Fruit fly (Drosophila melanogaster) whole organism, embryonic: ENCODE data around the gene CG14913.
A peak's percentile ranks its signal among the peaks of the same experiment; 100 is the strongest.

Experiments used
- Blimp-1 ChIP-seq: fragments of 200-800 bp; sonication (Bioruptor generic); optimal IDR thresholded peaks from 3 replicates; lab custom pipeline; 2018; ENCODE audit warnings: missing biosample characterization, missing genetic modification characterization, mild to moderate bottlenecking, moderate library complexity, missing genetic modification reagents
- CG1024 ChIP-seq: fragments of 200-800 bp; sonication (Bioruptor generic); IDR thresholded peaks from 2 replicates; pipeline ENCODE4 v1.3.6; 2022; ENCODE audit warnings: missing biosample characterization, missing genetic modification characterization
- CG10543 ChIP-seq: fragments of 200-800 bp; sonication (Bioruptor generic); optimal IDR thresholded peaks from 3 replicates; lab custom pipeline; 2017; ENCODE audit warnings: missing biosample characterization, mild to moderate bottlenecking, missing genetic modification characterization, moderate library complexity
- CG10959 ChIP-seq: fragments of 200-800 bp; sonication (Bioruptor generic); IDR thresholded peaks from 2 replicates; pipeline ENCODE4 v1.3.6; 2022; ENCODE audit warnings: missing biosample characterization, missing genetic modification characterization
- CG11247 ChIP-seq: fragments of 200-800 bp; sonication (Bioruptor generic); IDR thresholded peaks from 2 replicates; pipeline ENCODE4 v1.3.6; 2022; ENCODE audit warnings: missing biosample characterization, missing genetic modification characterization
- CG12942 ChIP-seq: fragments of 200-800 bp; sonication (Bioruptor generic); optimal IDR thresholded peaks from 3 replicates; lab custom pipeline; 2016; ENCODE audit warnings: missing biosample characterization, missing genetic modification characterization
- CG13123 ChIP-seq: fragments of 200-800 bp; sonication (Bioruptor generic); optimal IDR thresholded peaks from 2 replicates; lab custom pipeline; 2016; ENCODE audit warnings: missing biosample characterization, missing genetic modification characterization
- CG14050 ChIP-seq: fragments of 200-800 bp; sonication (Bioruptor generic); IDR thresholded peaks from 3 replicates; pipeline ENCODE4 v1.3.6; 2022; ENCODE audit warnings: missing biosample characterization, missing genetic modification characterization
- CG15514 ChIP-seq: fragments of 200-800 bp; sonication (Bioruptor generic); optimal IDR thresholded peaks from 3 replicates; lab custom pipeline; 2017; ENCODE audit warnings: missing biosample characterization, missing genetic modification characterization, mild to moderate bottlenecking, moderate library complexity, missing genetic modification reagents
- CG16815 ChIP-seq: fragments of 200-800 bp; sonication (Bioruptor generic); optimal IDR thresholded peaks from 3 replicates; lab custom pipeline; 2017; ENCODE audit warnings: missing biosample characterization, mild to moderate bottlenecking, missing genetic modification characterization
- CG17568 ChIP-seq: fragments of 200-800 bp; sonication (Bioruptor generic); optimal IDR thresholded peaks from 2 replicates; lab custom pipeline; 2018; ENCODE audit warnings: missing biosample characterization, mild to moderate bottlenecking, missing genetic modification characterization, moderate library complexity
- CG32767 ChIP-seq: fragments of 200-800 bp; sonication (Bioruptor generic); IDR thresholded peaks from 2 replicates; pipeline ENCODE4 v1.3.6; 2022; ENCODE audit warnings: missing biosample characterization, missing genetic modification characterization
- CG32772 ChIP-seq: fragments of 200-800 bp; sonication (Bioruptor generic); IDR thresholded peaks from 2 replicates; pipeline ENCODE4 v1.3.6; 2022; ENCODE audit warnings: missing biosample characterization, missing genetic modification characterization
- CG43689 ChIP-seq: fragments of 200-800 bp; sonication (Bioruptor generic); IDR thresholded peaks from 2 replicates; pipeline ENCODE4 v1.3.6; 2022; ENCODE audit warnings: missing biosample characterization, missing genetic modification characterization
- CG7987 ChIP-seq: fragments of 200-800 bp; sonication (Bioruptor generic); optimal IDR thresholded peaks from 2 replicates; lab custom pipeline; 2018; ENCODE audit warnings: missing biosample characterization, mild to moderate bottlenecking, missing genetic modification characterization, moderate library complexity
- CG8089 ChIP-seq: fragments of 200-800 bp; sonication (Bioruptor generic); optimal IDR thresholded peaks from 3 replicates; lab custom pipeline; 2016; ENCODE audit warnings: missing biosample characterization, missing genetic modification characterization
- Chrac-16 ChIP-seq: fragments of 200-800 bp; sonication (Bioruptor generic); optimal IDR thresholded peaks from 3 replicates; lab custom pipeline; 2016; ENCODE audit warnings: missing biosample characterization, missing genetic modification characterization
- Doc2 ChIP-seq: fragments of 200-800 bp; sonication (Bioruptor generic); IDR thresholded peaks from 2 replicates; pipeline ENCODE4 v1.3.6; 2022; ENCODE audit warnings: missing biosample characterization, missing genetic modification characterization
- Doc3 ChIP-seq: fragments of 200-800 bp; sonication (Bioruptor generic); IDR thresholded peaks from 3 replicates; pipeline ENCODE4 v1.3.6; 2022; ENCODE audit warnings: missing biosample characterization, missing genetic modification characterization; ENCODE audit not compliant: partially characterized antibody
- Dp ChIP-seq: fragments of 200-800 bp; sonication (Bioruptor generic); optimal IDR thresholded peaks from 2 replicates; lab custom pipeline; 2018; ENCODE audit warnings: missing biosample characterization, mild to moderate bottlenecking, missing genetic modification characterization, moderate library complexity
- E2f1 ChIP-seq: fragments of 200-800 bp; sonication (Bioruptor generic); IDR thresholded peaks from 2 replicates; pipeline ENCODE4 v1.3.6; 2022; ENCODE audit warnings: missing biosample characterization, missing genetic modification characterization
- E2f2 ChIP-seq: fragments of 200-800 bp; sonication (Bioruptor generic); IDR thresholded peaks from 2 replicates; pipeline ENCODE4 v1.3.6; 2022; ENCODE audit warnings: missing biosample characterization, missing genetic modification characterization
- ERR ChIP-seq: fragments of 200-800 bp; sonication (Bioruptor generic); optimal IDR thresholded peaks from 2 replicates; lab custom pipeline; 2016; ENCODE audit warnings: missing biosample characterization, missing genetic modification characterization
- Elba2 ChIP-seq: fragments of 200-800 bp; sonication (Bioruptor generic); optimal IDR thresholded peaks from 3 replicates; lab custom pipeline; 2016; ENCODE audit warnings: missing biosample characterization, missing genetic modification characterization
- Ets65A ChIP-seq: fragments of 200-800 bp; sonication (Bioruptor generic); peaks from one replicate; lab custom pipeline; 2016; ENCODE audit warnings: missing biosample characterization, missing genetic modification characterization
- Ets97D ChIP-seq: fragments of 200-800 bp; sonication (Bioruptor generic); optimal IDR thresholded peaks from 3 replicates; lab custom pipeline; 2016; ENCODE audit warnings: missing biosample characterization, missing genetic modification characterization
- Fer3 ChIP-seq: fragments of 200-800 bp; sonication (Bioruptor generic); optimal IDR thresholded peaks from 2 replicates; lab custom pipeline; 2018; ENCODE audit warnings: missing biosample characterization, mild to moderate bottlenecking, missing genetic modification characterization, moderate library complexity
- GATAe ChIP-seq: fragments of 200-800 bp; sonication (Bioruptor generic); conservative IDR thresholded peaks from 2 replicates; pipeline ENCODE4 v1.3.6; 2022; ENCODE audit warnings: missing biosample characterization, missing genetic modification characterization
- H15 ChIP-seq: fragments of 200-800 bp; sonication (Bioruptor generic); IDR thresholded peaks from 3 replicates; pipeline ENCODE4 v1.3.6; 2022; ENCODE audit warnings: missing biosample characterization, missing genetic modification characterization
- Hsf ChIP-seq: fragments of 200-800 bp; sonication (Bioruptor generic); optimal IDR thresholded peaks from 3 replicates; lab custom pipeline; 2016; ENCODE audit warnings: missing biosample characterization, missing genetic modification characterization
- Mes4 ChIP-seq: fragments of 200-800 bp; sonication (Bioruptor generic); optimal IDR thresholded peaks from 2 replicates; lab custom pipeline; 2016; ENCODE audit warnings: missing biosample characterization, missing genetic modification characterization
- Scr ChIP-seq: fragments of 200-800 bp; sonication (Bioruptor generic); IDR thresholded peaks from 2 replicates; pipeline ENCODE4 v1.3.6; 2022; ENCODE audit warnings: missing biosample characterization, missing genetic modification characterization; ENCODE audit not compliant: partially characterized antibody
- abd-A ChIP-seq: fragments of 200-800 bp; sonication (Bioruptor generic); optimal IDR thresholded peaks from 3 replicates; lab custom pipeline; 2019; ENCODE audit warnings: missing biosample characterization, mild to moderate bottlenecking, missing genetic modification characterization, moderate library complexity
- crc ChIP-seq: fragments of 200-800 bp; sonication (Bioruptor generic); optimal IDR thresholded peaks from 2 replicates; lab custom pipeline; 2016; ENCODE audit warnings: missing biosample characterization, missing genetic modification characterization
- inv ChIP-seq: fragments of 200-800 bp; sonication (Bioruptor generic); IDR thresholded peaks from 2 replicates; pipeline ENCODE4 v1.3.6; 2022; ENCODE audit warnings: missing biosample characterization, missing genetic modification characterization; ENCODE audit not compliant: partially characterized antibody
- jing ChIP-seq: fragments of 200-800 bp; sonication (Bioruptor generic); optimal IDR thresholded peaks from 2 replicates; lab custom pipeline; 2018; ENCODE audit warnings: missing biosample characterization, mild to moderate bottlenecking, missing genetic modification characterization
- knrl ChIP-seq: fragments of 200-800 bp; sonication (Bioruptor generic); IDR thresholded peaks from 3 replicates; pipeline ENCODE4 v1.3.6; 2022; ENCODE audit warnings: missing biosample characterization, missing genetic modification characterization; ENCODE audit not compliant: partially characterized antibody
- lola ChIP-seq, 3 experiments: fragments of >200 bp in 2 of 3; fragments of 200-800 bp in 1 of 3; sonication (Bioruptor generic) in 1 of 3; optimal IDR thresholded peaks; 2 replicates each; lab custom pipeline; 2017 to 2019; ENCODE audit warnings: missing biosample characterization in 3 of 3, missing genetic modification characterization in 3 of 3, mild to moderate bottlenecking in 1 of 3, moderate library complexity in 1 of 3
- luna ChIP-seq: fragments of 200-800 bp; sonication (Bioruptor generic); optimal IDR thresholded peaks from 2 replicates; lab custom pipeline; 2016; ENCODE audit warnings: missing biosample characterization, missing genetic modification characterization
- nerfin-2 ChIP-seq: fragments of 200-800 bp; sonication (Bioruptor generic); IDR thresholded peaks from 2 replicates; pipeline ENCODE4 v1.3.6; 2022; ENCODE audit warnings: missing biosample characterization, missing genetic modification characterization; ENCODE audit not compliant: partially characterized antibody
- onecut ChIP-seq: fragments of 200-800 bp; sonication (Bioruptor generic); IDR thresholded peaks from 2 replicates; pipeline ENCODE4 v1.3.6; 2022; ENCODE audit warnings: missing biosample characterization, missing genetic modification characterization
- sc ChIP-seq, 3 experiments: fragments of >200 bp in 2 of 3; fragments of 200-800 bp in 1 of 3; sonication (Bioruptor generic) in 1 of 3; optimal IDR thresholded peaks; 2 replicates in 2 of 3; 3 replicates in 1 of 3; lab custom pipeline; 2017; ENCODE audit warnings: mild to moderate bottlenecking in 1 of 3, missing biosample characterization in 1 of 3, missing genetic modification characterization in 1 of 3, missing genetic modification reagents in 1 of 3
- slp2 ChIP-seq: fragments of 200-800 bp; sonication (Bioruptor generic); optimal IDR thresholded peaks from 2 replicates; lab custom pipeline; 2016; ENCODE audit warnings: missing biosample characterization, missing genetic modification characterization
- sob ChIP-seq: fragments of 200-800 bp; sonication (Bioruptor generic); IDR thresholded peaks from 2 replicates; pipeline ENCODE4 v1.3.6; 2022; ENCODE audit warnings: missing biosample characterization, missing genetic modification characterization
- tio ChIP-seq: fragments of 200-800 bp; sonication (Bioruptor generic); optimal IDR thresholded peaks from 2 replicates; lab custom pipeline; 2017; ENCODE audit warnings: missing biosample characterization, missing genetic modification characterization, inconsistent platforms
- trem ChIP-seq: fragments of 200-800 bp; optimal IDR thresholded peaks from 3 replicates; lab custom pipeline; 2019; ENCODE audit warnings: missing biosample characterization, mild to moderate bottlenecking, missing genetic modification characterization, moderate library complexity
- ttk ChIP-seq: fragments of 200-800 bp; sonication (Bioruptor generic); IDR thresholded peaks from 2 replicates; pipeline ENCODE4 v2.1.2; 2022; ENCODE audit warnings: missing biosample characterization, missing genetic modification characterization
- twi ChIP-seq: fragments of 200-800 bp; optimal IDR thresholded peaks from 2 replicates; lab custom pipeline; 2019; ENCODE audit warnings: missing biosample characterization, mild to moderate bottlenecking, missing genetic modification characterization, moderate library complexity
- zf30C ChIP-seq: fragments of 200-800 bp; sonication (Bioruptor generic); optimal IDR thresholded peaks from 3 replicates; lab custom pipeline; 2018; ENCODE audit warnings: missing biosample characterization, mild to moderate bottlenecking, missing genetic modification characterization

Gene CG14913

dm6 chr2L:11065106-11065878, 48.5 kb downstream of the CG14913 start (continued):
- TF ChIP-seq E2f2 (GFP tag; lab: Robert Waterston, UW) (no peak), Elba2 (GFP tag; lab: Kevin White, UChicago) (no peak), sob (GFP tag; lab: Robert Waterston, UW) (peak; percentile 41; the same call in 1 of the 2 replicates), ERR (GFP tag; lab: Kevin White, UChicago) (no peak), Blimp-1 (GFP tag; lab: Kevin White, UChicago) (no peak), trem (tag; lab: Kevin White, UChicago) (no peak), Scr (GFP tag; lab: Robert Waterston, UW) (no peak), Doc3 (GFP tag; lab: Robert Waterston, UW) (no peak), CG14050 (GFP tag; lab: Robert Waterston, UW) (no peak), Doc2 (GFP tag; lab: Robert Waterston, UW) (no peak), CG12942 (no peak), Chrac-16 (GFP tag; lab: Kevin White, UChicago) (no peak), GATAe (GFP tag; lab: Robert Waterston, UW) (no peak), abd-A (no peak), CG10543 (GFP tag; lab: Kevin White, UChicago) (no peak), crc (no peak), knrl (GFP tag; lab: Robert Waterston, UW) (no peak), CG8089 (GFP tag; lab: Kevin White, UChicago) (no peak), CG10959 (GFP tag; lab: Robert Waterston, UW) (no peak), CG15514 (GFP tag; lab: Kevin White, UChicago) (no peak), twi (tag; lab: Kevin White, UChicago) (no peak), CG43689 (0 out of 2 replicates have a peak, but pooled peaks have one; percentile 45), Dp (GFP tag; lab: Kevin White, UChicago) (no peak), inv (GFP tag; lab: Robert Waterston, UW) (no peak), ttk (GFP tag; lab: Robert Waterston, UW) (no peak), zf30C (GFP tag; lab: Kevin White, UChicago) (peak; percentile 39), CG32772 (GFP tag; lab: Robert Waterston, UW) (no peak), lola (GFP tag; optimal IDR thresholded peaks at IDR 0.05; lab: Kevin White, UChicago) (no peak), CG17568 (no peak), Ets65A (GFP tag; lab: Kevin White, UChicago) (peak; percentile 82), nerfin-2 (GFP tag; lab: Robert Waterston, UW) (no peak), slp2 (no peak), onecut (GFP tag; lab: Robert Waterston, UW) (no peak), E2f1 (GFP tag; lab: Robert Waterston, UW) (peak; percentile 26; the same call in 1 of the 2 replicates), H15 (no peak), luna (no peak), jing (GFP tag; lab: Kevin White, UChicago) (no peak), CG16815 (GFP tag; lab: Kevin White, UChicago) (peak; percentile 1), Ets97D (no peak), Fer3 (tag; lab: Kevin White, UChicago) (peak; percentile 54), CG13123 (GFP tag; lab: Kevin White, UChicago) (no peak), CG7987 (GFP tag; lab: Kevin White, UChicago) (no peak), CG32767 (no peak; the same call in 1 of the 2 replicates), Mes4 (GFP tag; lab: Kevin White, UChicago) (no peak), sc (optimal IDR thresholded peaks at IDR 0.05; lab: Kevin White, UChicago) (no peak), sc (GFP tag; optimal IDR thresholded peaks at IDR 0.05; lab: Kevin White, UChicago) (no peak), CG11247 (GFP tag; lab: Robert Waterston, UW) (no peak; the same call in 1 of the 2 replicates), tio (GFP tag; lab: Kevin White, UChicago) (no peak), Hsf (GFP tag; lab: Kevin White, UChicago) (no peak), CG1024 (no peak)
